Fruit fly (Drosophila melanogaster) whole organism, wandering third instar larva: Measurements from ENCODE around the gene Elp6.
A peak's percentile ranks its signal among the peaks of the same experiment; 100 is the strongest.

ENCODE experiments used
- Dfd ChIP-seq: fragments of >200 bp; optimal IDR thresholded peaks from 2 replicates; lab custom pipeline; 2017; ENCODE audit warnings: missing biosample characterization, missing genetic modification characterization
- Vsx2 ChIP-seq: fragments of 200-300, 225-300 bp; sonication (Bioruptor generic); optimal IDR thresholded peaks from 2 replicates; lab custom pipeline; 2018; ENCODE audit warnings: missing biosample characterization, missing genetic modification characterization; ENCODE audit not compliant: partially characterized antibody
- br ChIP-seq: fragments of 200-800 bp; sonication (Bioruptor generic); optimal IDR thresholded peaks from 2 replicates; lab custom pipeline; 2016; ENCODE audit warnings: missing biosample characterization, missing genetic modification characterization
- brk ChIP-seq: fragments of 200-800 bp; sonication (Bioruptor generic); optimal IDR thresholded peaks from 2 replicates; lab custom pipeline; 2016; ENCODE audit warnings: missing biosample characterization, mild to moderate bottlenecking, missing genetic modification characterization
- dsf ChIP-seq: sonication (Bioruptor generic); optimal IDR thresholded peaks from 2 replicates; lab custom pipeline; 2016; ENCODE audit warnings: missing biosample characterization, missing genetic modification characterization, borderline replicate concordance
- foxo ChIP-seq, 2 experiments: fragments of 200-800 bp; sonication (Bioruptor generic); optimal IDR thresholded peaks; 2 replicates in 1 of 2; 3 replicates in 1 of 2; lab custom pipeline; 2016 to 2017; ENCODE audit warnings: missing biosample characterization in 2 of 2, missing genetic modification characterization in 2 of 2
- sage ChIP-seq: fragments of 200-800 bp; sonication (Bioruptor generic); optimal IDR thresholded peaks from 2 replicates; lab custom pipeline; 2016; ENCODE audit warnings: missing biosample characterization, mild to moderate bottlenecking, missing genetic modification characterization
- sv ChIP-seq: fragments of 200-800 bp; sonication (Bioruptor generic); optimal IDR thresholded peaks from 3 replicates; lab custom pipeline; 2016; ENCODE audit warnings: missing biosample characterization, missing genetic modification characterization

- TF ChIP-seq foxo (GFP tag; optimal IDR thresholded peaks at IDR 0.05; lab: Kevin White, UChicago), result peak in 1 of 2 experiments; percentile 65
- TF ChIP-seq sage (GFP tag; lab: Kevin White, UChicago), result peak; percentile 24
- TF ChIP-seq br (GFP tag; lab: Kevin White, UChicago), result peak; percentile 51
- no peak for TF ChIP-seq Vsx2 (GFP tag; lab: Kevin White, UChicago)
- no peak for TF ChIP-seq dsf (GFP tag; lab: Kevin White, UChicago)
- TF ChIP-seq sv (GFP tag; lab: Kevin White, UChicago), result no peak
- TF ChIP-seq brk, result peak; percentile 82
- TF ChIP-seq Dfd, result no peak
Observed at dm6 chr3R:13371840-13372680, 5.3 kb upstream of the Elp6 start, which contains the start of the genes Lip3 and CG34309.
